Worm (Caenorhabditis elegans) whole organism, late embryonic: Measurements from ENCODE around the gene F32D8.1.

ENCODE experiments used
- fax-1 ChIP-seq: sonication (generic microtip); optimal IDR thresholded peaks from 2 replicates; lab custom pipeline; 2016; ENCODE audit warnings: missing genotype, missing genetic modification characterization, missing compliant biosample characterization
- fkh-10 ChIP-seq: fragments of 150-350 bp; optimal IDR thresholded peaks from 2 replicates; lab custom pipeline; 2014; ENCODE audit warnings: missing biosample characterization, missing genetic modification reagents, missing genetic modification characterization
- pha-2 ChIP-seq: sonication (generic microtip); optimal IDR thresholded peaks from 2 replicates; lab custom pipeline; 2017; ENCODE audit warnings: mild to moderate bottlenecking, missing genetic modification characterization, missing compliant biosample characterization
- ref-2 ChIP-seq: sonication (generic microtip); optimal IDR thresholded peaks from 2 replicates; lab custom pipeline; 2016; ENCODE audit warnings: missing genetic modification characterization, missing compliant biosample characterization
- tbx-2 ChIP-seq: sonication (generic microtip); optimal IDR thresholded peaks from 2 replicates; lab custom pipeline; 2016; ENCODE audit warnings: missing genetic modification characterization, missing compliant biosample characterization

- TF ChIP-seq ref-2 (tag; lab: Kevin White, UChicago) (no peak), fax-1 (tag; lab: Kevin White, UChicago) (no peak), tbx-2 (tag; lab: Kevin White, UChicago) (no peak), fkh-10 (GFP tag; lab: Kevin White, UChicago) (no peak), pha-2 (tag; lab: Kevin White, UChicago) (no peak)
Measured at ce11 chrV:10915922-10916321, 35.3 kb downstream of the F32D8.1 start.
